Fruit fly (Drosophila melanogaster) whole organism, wandering third instar larva: ENCODE measurements around the gene CG34290.

Source experiments
- Abd-B ChIP-seq: fragments of >200 bp; optimal IDR thresholded peaks from 2 replicates; lab custom pipeline; 2017; ENCODE audit warnings: missing biosample characterization, missing genetic modification characterization
- CG32264 ChIP-seq: fragments of 200-800 bp; sonication (Bioruptor generic); optimal IDR thresholded peaks from 2 replicates; lab custom pipeline; 2016; ENCODE audit warnings: missing biosample characterization, missing genetic modification characterization
- CG9705 ChIP-seq: fragments of 200-800 bp; sonication (Bioruptor generic); optimal IDR thresholded peaks from 2 replicates; lab custom pipeline; 2018; ENCODE audit warnings: missing biosample characterization, mild to moderate bottlenecking, missing genetic modification characterization
- CrebA ChIP-seq: fragments of 200-800 bp; sonication (Bioruptor generic); optimal IDR thresholded peaks from 2 replicates; lab custom pipeline; 2016; ENCODE audit warnings: missing biosample characterization, mild to moderate bottlenecking, missing genetic modification characterization, borderline replicate concordance
- Dfd ChIP-seq: fragments of >200 bp; optimal IDR thresholded peaks from 2 replicates; lab custom pipeline; 2017; ENCODE audit warnings: missing biosample characterization, missing genetic modification characterization
- Dif ChIP-seq: fragments of 200-275, 200-300 bp; sonication (Bioruptor generic); optimal IDR thresholded peaks from 2 replicates; lab custom pipeline; 2018; ENCODE audit warnings: missing biosample characterization, missing genetic modification characterization; ENCODE audit not compliant: partially characterized antibody
- GATAd ChIP-seq: sonication (Bioruptor generic); optimal IDR thresholded peaks from 2 replicates; lab custom pipeline; 2016; ENCODE audit warnings: missing biosample characterization, missing genetic modification characterization
- HLH106 ChIP-seq: fragments of 200-800 bp; optimal IDR thresholded peaks from 3 replicates; lab custom pipeline; 2019; ENCODE audit warnings: missing biosample characterization, mild to moderate bottlenecking, missing genetic modification characterization, moderate library complexity
- Hnf4 ChIP-seq: fragments of 200-800 bp; sonication (Bioruptor generic); optimal IDR thresholded peaks from 2 replicates; lab custom pipeline; 2016; ENCODE audit warnings: missing biosample characterization, mild to moderate bottlenecking, missing genetic modification characterization
- Hr78 ChIP-seq: fragments of >200 bp; optimal IDR thresholded peaks from 2 replicates; lab custom pipeline; 2017; ENCODE audit warnings: missing biosample characterization, missing genetic modification characterization
- Hr83 ChIP-seq: fragments of 200-300 bp; sonication (Bioruptor generic); optimal IDR thresholded peaks from 2 replicates; lab custom pipeline; 2016; ENCODE audit warnings: missing biosample characterization, mild to moderate bottlenecking, missing genetic modification characterization, moderate library complexity; ENCODE audit not compliant: poor library complexity, severe bottlenecking
- Jra ChIP-seq: sonication (Bioruptor generic); optimal IDR thresholded peaks from 2 replicates; lab custom pipeline; 2016; ENCODE audit warnings: missing biosample characterization, missing genetic modification characterization
- Mio ChIP-seq: sonication (Bioruptor generic); optimal IDR thresholded peaks from 2 replicates; lab custom pipeline; 2016; ENCODE audit warnings: missing biosample characterization, missing genetic modification characterization
- Myc ChIP-seq: fragments of >200 bp; optimal IDR thresholded peaks from 2 replicates; lab custom pipeline; 2017
- N ChIP-seq: fragments of >200 bp; optimal IDR thresholded peaks from 2 replicates; lab custom pipeline; 2018; ENCODE audit warnings: missing biosample characterization, missing external identifiers, missing genetic modification characterization
- OdsH ChIP-seq: fragments of 200-800 bp; sonication (Bioruptor generic); optimal IDR thresholded peaks from 2 replicates; lab custom pipeline; 2016; ENCODE audit warnings: missing biosample characterization, mild to moderate bottlenecking, missing genetic modification characterization
- Rel ChIP-seq, 2 experiments: fragments of 200-800 bp; sonication (Bioruptor generic) in 1 of 2; optimal IDR thresholded peaks; 2 replicates in 1 of 2; 3 replicates in 1 of 2; lab custom pipeline; 2016 to 2019; ENCODE audit warnings: mild to moderate bottlenecking in 2 of 2, missing biosample characterization in 2 of 2, missing genetic modification characterization in 2 of 2, moderate library complexity in 1 of 2
- Sp1 ChIP-seq: fragments of 200-800 bp; sonication (Bioruptor generic); optimal IDR thresholded peaks from 3 replicates; lab custom pipeline; 2019; ENCODE audit warnings: missing biosample characterization, mild to moderate bottlenecking, missing genetic modification characterization, moderate library complexity
- Vsx2 ChIP-seq: fragments of 200-300, 225-300 bp; sonication (Bioruptor generic); optimal IDR thresholded peaks from 2 replicates; lab custom pipeline; 2018; ENCODE audit warnings: missing biosample characterization, missing genetic modification characterization; ENCODE audit not compliant: partially characterized antibody
- br ChIP-seq: fragments of 200-800 bp; sonication (Bioruptor generic); optimal IDR thresholded peaks from 2 replicates; lab custom pipeline; 2016; ENCODE audit warnings: missing biosample characterization, missing genetic modification characterization
- brk ChIP-seq: fragments of 200-800 bp; sonication (Bioruptor generic); optimal IDR thresholded peaks from 2 replicates; lab custom pipeline; 2016; ENCODE audit warnings: missing biosample characterization, mild to moderate bottlenecking, missing genetic modification characterization
- dl ChIP-seq, 2 experiments: fragments of 175-275, 200-275 bp in 1 of 2; fragments of 200-275 bp in 1 of 2; sonication (Bioruptor generic); optimal IDR thresholded peaks; lab custom pipeline; 2018; ENCODE audit warnings: mild to moderate bottlenecking in 2 of 2, missing biosample characterization in 2 of 2, missing genetic modification characterization in 2 of 2, moderate library complexity in 2 of 2; ENCODE audit not compliant: partially characterized antibody in 2 of 2, insufficient read depth in 1 of 2
- dmrt93B ChIP-seq: fragments of 200-800 bp; sonication (Bioruptor generic); optimal IDR thresholded peaks from 2 replicates; lab custom pipeline; 2018; ENCODE audit warnings: missing biosample characterization, mild to moderate bottlenecking, missing genetic modification characterization
- dsf ChIP-seq: sonication (Bioruptor generic); optimal IDR thresholded peaks from 2 replicates; lab custom pipeline; 2016; ENCODE audit warnings: missing biosample characterization, missing genetic modification characterization, borderline replicate concordance
- ey ChIP-seq: fragments of 200-800 bp; sonication (Bioruptor generic); optimal IDR thresholded peaks from 2 replicates; lab custom pipeline; 2016; ENCODE audit warnings: missing biosample characterization, missing genetic modification characterization
- fru ChIP-seq: fragments of 200-800 bp; sonication (Bioruptor generic); optimal IDR thresholded peaks from 3 replicates; lab custom pipeline; 2016; ENCODE audit warnings: missing biosample characterization, mild to moderate bottlenecking, missing genetic modification characterization
- h ChIP-seq: fragments of 200-800 bp; sonication (Bioruptor generic); optimal IDR thresholded peaks from 3 replicates; lab custom pipeline; 2016; ENCODE audit warnings: missing biosample characterization, mild to moderate bottlenecking, missing genetic modification characterization
- jim ChIP-seq: fragments of 175-275, 200-325 bp; sonication (Bioruptor generic); optimal IDR thresholded peaks from 2 replicates; lab custom pipeline; 2016; ENCODE audit warnings: missing biosample characterization, mild to moderate bottlenecking, missing genetic modification characterization
- lola ChIP-seq: fragments of >200 bp; optimal IDR thresholded peaks from 2 replicates; lab custom pipeline; 2017; ENCODE audit warnings: missing biosample characterization, missing genetic modification characterization
- psq ChIP-seq: fragments of 200-800 bp; sonication (Bioruptor generic); optimal IDR thresholded peaks from 3 replicates; lab custom pipeline; 2017; ENCODE audit warnings: missing biosample characterization, mild to moderate bottlenecking, missing genetic modification characterization, moderate library complexity
- rgr ChIP-seq: fragments of 200-800 bp; sonication (Bioruptor generic); optimal IDR thresholded peaks from 3 replicates; lab custom pipeline; 2016; ENCODE audit warnings: missing biosample characterization, mild to moderate bottlenecking, missing genetic modification characterization
- sage ChIP-seq: fragments of 200-800 bp; sonication (Bioruptor generic); optimal IDR thresholded peaks from 2 replicates; lab custom pipeline; 2016; ENCODE audit warnings: missing biosample characterization, mild to moderate bottlenecking, missing genetic modification characterization
- sv ChIP-seq: fragments of 200-800 bp; sonication (Bioruptor generic); optimal IDR thresholded peaks from 3 replicates; lab custom pipeline; 2016; ENCODE audit warnings: missing biosample characterization, missing genetic modification characterization
- tai ChIP-seq: sonication (Bioruptor generic); optimal IDR thresholded peaks from 2 replicates; lab custom pipeline; 2016; ENCODE audit warnings: missing biosample characterization, missing genetic modification characterization
- usp ChIP-seq: fragments of >200 bp; optimal IDR thresholded peaks from 2 replicates; lab custom pipeline; 2017; ENCODE audit warnings: missing biosample characterization, missing genetic modification characterization
- woc ChIP-seq: sonication (Bioruptor generic); optimal IDR thresholded peaks from 2 replicates; lab custom pipeline; 2016; ENCODE audit warnings: missing biosample characterization, mild to moderate bottlenecking, missing genetic modification characterization

CG34290 gene

DNA sequence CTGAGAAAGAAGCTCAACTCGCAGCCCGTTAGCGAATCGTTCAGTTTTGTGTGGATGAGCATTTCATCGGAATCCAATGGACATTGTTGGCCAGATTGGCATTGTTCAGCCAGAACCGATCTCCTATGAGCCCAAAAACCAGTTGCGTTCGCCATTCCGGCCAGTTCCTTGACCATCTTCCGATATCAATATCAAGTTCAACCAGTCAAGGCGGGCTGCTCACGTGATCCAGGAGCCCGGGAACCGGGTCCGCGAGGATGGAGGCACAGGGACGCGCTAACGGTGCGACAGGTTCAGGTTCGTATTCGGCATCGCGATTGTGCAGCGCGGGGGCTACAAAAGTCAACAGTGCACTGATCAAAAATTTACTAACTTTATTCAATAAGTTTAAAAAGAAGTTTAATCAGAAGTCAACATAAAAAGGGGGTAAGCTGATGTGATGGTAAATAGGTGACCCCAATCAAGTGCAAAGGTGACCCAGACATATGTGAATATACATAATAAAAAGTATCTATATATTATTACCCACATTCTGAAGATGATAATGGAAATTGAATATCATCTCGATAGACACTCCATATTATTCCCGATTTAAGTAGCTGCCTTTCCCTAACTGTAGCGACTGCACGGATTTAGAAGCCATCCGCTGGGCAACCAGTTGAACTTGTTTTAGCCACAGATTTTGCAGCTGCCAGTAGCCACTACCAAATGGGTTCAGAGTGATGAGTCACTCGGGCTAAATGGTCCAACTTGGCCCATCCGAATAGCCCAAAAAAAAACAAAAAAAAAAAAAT, 22.6 kb downstream of the CG34290 start (continued):
- TF ChIP-seq Hr83 (GFP tag; lab: Kevin White, UChicago) (peak; percentile 30), fru (GFP tag; lab: Kevin White, UChicago) (peak; percentile 83)

DNA sequence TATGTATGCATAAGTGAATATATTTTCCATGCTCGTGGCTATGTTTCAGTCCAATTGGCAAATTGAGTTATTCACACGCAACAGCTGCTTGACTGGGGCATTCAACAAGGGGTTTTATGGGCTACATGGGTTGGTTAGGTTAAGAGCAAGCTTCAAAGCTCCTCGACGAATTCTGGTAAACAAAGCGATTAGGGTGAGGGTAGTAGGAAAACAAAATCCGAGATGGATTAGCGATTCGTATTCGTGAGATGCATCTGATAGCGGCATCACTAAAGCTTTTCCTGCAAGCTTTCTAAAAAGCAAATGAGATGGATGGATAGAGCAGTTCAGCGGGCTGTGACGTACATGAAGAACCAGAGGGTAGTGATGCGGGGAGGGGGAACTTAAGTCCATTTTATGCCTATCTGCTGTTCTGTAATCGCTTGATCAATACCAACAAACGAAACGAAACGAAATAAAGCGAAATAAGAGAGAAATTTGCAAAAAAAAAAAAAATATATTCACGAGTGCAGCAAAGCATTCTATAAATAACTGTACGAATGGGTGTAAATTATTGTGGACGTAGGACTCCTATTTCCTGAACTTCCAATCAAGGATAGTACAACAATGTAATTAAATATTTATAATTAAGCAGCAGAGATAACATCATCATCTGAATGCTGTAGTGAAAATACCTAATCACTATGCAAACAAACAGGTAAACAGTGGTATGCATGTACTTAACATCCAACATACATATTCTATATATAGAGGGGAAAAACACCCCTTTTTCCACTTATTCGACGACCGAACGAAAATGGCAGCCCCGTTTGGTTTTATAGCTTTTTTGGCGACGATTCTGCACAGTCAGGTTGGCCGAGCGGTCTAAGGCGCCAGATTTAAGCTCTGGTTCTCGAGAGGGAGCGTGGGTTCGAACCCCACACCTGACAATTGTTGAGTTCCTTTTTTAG, 24.9 kb downstream of the CG34290 start:
- TF ChIP-seq Vsx2 (GFP tag; lab: Kevin White, UChicago) (peak; percentile 6), N (GFP tag; lab: Kevin White, UChicago) (no peak), Hr78 (GFP tag; lab: Kevin White, UChicago) (no peak), dmrt93B (no peak), tai (no peak), Abd-B (GFP tag; lab: Kevin White, UChicago) (no peak), br (GFP tag; lab: Kevin White, UChicago) (no peak), CrebA (GFP tag; lab: Kevin White, UChicago) (no peak), h (GFP tag; lab: Kevin White, UChicago) (no peak), brk (peak; percentile 13), Myc (lab: Kevin White, UChicago) (no peak), Hnf4 (GFP tag; lab: Kevin White, UChicago) (no peak), sage (GFP tag; lab: Kevin White, UChicago) (no peak), CG32264 (GFP tag; lab: Kevin White, UChicago) (no peak), Hr83 (GFP tag; lab: Kevin White, UChicago) (no peak), psq (GFP tag; lab: Kevin White, UChicago) (peak; percentile 1), dsf (GFP tag; lab: Kevin White, UChicago) (no peak), lola (GFP tag; lab: Kevin White, UChicago) (no peak), Mio (no peak), ey (GFP tag; lab: Kevin White, UChicago) (no peak), OdsH (GFP tag; lab: Kevin White, UChicago) (peak; percentile 6), sv (GFP tag; lab: Kevin White, UChicago) (no peak), GATAd (no peak), rgr (GFP tag; lab: Kevin White, UChicago) (no peak), Rel (GFP tag; optimal IDR thresholded peaks at IDR 0.05; lab: Kevin White, UChicago) (no peak), Rel (tag; optimal IDR thresholded peaks at IDR 0.05; lab: Kevin White, UChicago) (peak; percentile 95), Sp1 (GFP tag; lab: Kevin White, UChicago) (no peak), usp (no peak), Dfd (GFP tag; lab: Kevin White, UChicago) (no peak)

DNA sequence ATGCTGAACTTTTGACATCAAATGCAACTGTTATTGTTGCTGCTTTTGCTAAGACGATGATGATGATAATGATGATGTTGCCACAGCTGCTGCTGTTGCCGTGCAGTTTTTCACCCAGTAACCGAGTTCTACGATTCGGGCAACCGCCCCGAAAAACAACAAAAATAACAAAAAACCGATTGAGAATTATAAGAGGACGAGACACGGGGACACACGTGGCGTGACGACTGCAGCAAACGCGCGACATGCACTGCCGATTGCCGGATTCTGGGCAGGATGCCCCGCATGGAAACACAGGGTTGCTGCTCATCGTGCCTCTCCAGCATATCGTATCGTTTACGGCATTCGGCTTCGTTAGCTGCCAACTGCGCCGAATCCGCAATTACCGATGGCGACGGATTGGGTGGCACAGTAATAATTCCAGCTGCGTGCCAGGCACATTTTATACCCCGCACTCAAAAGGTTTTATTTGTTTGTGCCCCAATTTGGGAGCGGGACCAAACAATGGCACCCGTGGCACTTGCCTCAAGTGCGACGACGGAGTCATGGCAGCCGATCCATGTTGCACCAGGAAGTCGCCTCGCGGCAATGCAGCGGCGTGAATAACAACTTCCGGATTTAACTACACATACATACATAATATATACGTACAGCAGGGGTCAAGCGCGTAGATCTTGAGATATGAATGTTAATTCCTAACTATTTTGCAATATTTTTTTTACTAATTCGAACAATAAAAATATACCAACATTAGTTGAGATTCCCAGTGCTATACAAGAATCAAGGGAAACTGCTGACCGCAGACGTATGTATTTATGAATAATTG, 25.8 kb downstream of the CG34290 start:
- TF ChIP-seq lola (GFP tag; lab: Kevin White, UChicago) (no peak), Jra (no peak), CG9705 (GFP tag; lab: Kevin White, UChicago) (no peak), Hr83 (GFP tag; lab: Kevin White, UChicago) (peak; percentile 36), dl (GFP tag; optimal IDR thresholded peaks at IDR 0.05; lab: Kevin White, UChicago; ENCODE audit: insufficient read depth in 1 of 2, partially characterized antibody in 2 of 2) (no peak), Dfd (GFP tag; lab: Kevin White, UChicago) (no peak), tai (no peak), br (GFP tag; lab: Kevin White, UChicago) (no peak), ey (GFP tag; lab: Kevin White, UChicago) (no peak), sv (GFP tag; lab: Kevin White, UChicago) (no peak), h (GFP tag; lab: Kevin White, UChicago) (peak; percentile 17), Rel (GFP tag; optimal IDR thresholded peaks at IDR 0.05; lab: Kevin White, UChicago) (no peak), Rel (tag; optimal IDR thresholded peaks at IDR 0.05; lab: Kevin White, UChicago) (no peak), Vsx2 (GFP tag; lab: Kevin White, UChicago) (no peak), Hr78 (GFP tag; lab: Kevin White, UChicago) (no peak), Mio (no peak), CrebA (GFP tag; lab: Kevin White, UChicago) (no peak), brk (no peak), HLH106 (tag; lab: Kevin White, UChicago) (no peak), Sp1 (GFP tag; lab: Kevin White, UChicago) (no peak), Dif (GFP tag; lab: Kevin White, UChicago) (no peak), jim (GFP tag; lab: Kevin White, UChicago) (no peak), woc (GFP tag; lab: Kevin White, UChicago) (no peak), N (GFP tag; lab: Kevin White, UChicago) (no peak), Abd-B (GFP tag; lab: Kevin White, UChicago) (no peak), fru (GFP tag; lab: Kevin White, UChicago) (peak; percentile 26)
